Worm (Caenorhabditis elegans) whole organism, late embryonic: ENCODE results near the gene C48B4.12.
A peak's percentile ranks its signal among the peaks of the same experiment; 100 is the strongest.

Experiments
- K02D7.2 ChIP-seq: sonication (generic microtip); optimal IDR thresholded peaks from 2 replicates; lab custom pipeline; 2017; ENCODE audit warnings: mild to moderate bottlenecking, missing genetic modification characterization, missing compliant biosample characterization
- K09A11.1 ChIP-seq: sonication (generic microtip); optimal IDR thresholded peaks from 2 replicates; lab custom pipeline; 2017; ENCODE audit warnings: antibody characterized with exemption, mild to moderate bottlenecking, missing genetic modification characterization, missing compliant biosample characterization; ENCODE audit not compliant: insufficient read depth
- T23F11.4 ChIP-seq: fragments of 200-800 bp; sonication (Bioruptor generic); optimal IDR thresholded peaks from 2 replicates; lab custom pipeline; 2018; ENCODE audit warnings: mild to moderate bottlenecking, missing genetic modification characterization, missing compliant biosample characterization
- Y22D7AL.16 ChIP-seq: sonication (generic microtip); optimal IDR thresholded peaks from 2 replicates; lab custom pipeline; 2016; ENCODE audit warnings: missing genetic modification characterization, missing compliant biosample characterization
- ahr-1 ChIP-seq: sonication (generic microtip); optimal IDR thresholded peaks from 2 replicates; lab custom pipeline; 2016; ENCODE audit warnings: missing genetic modification characterization, missing compliant biosample characterization
- ama-1 ChIP-seq: fragments of 150-350 bp; optimal IDR thresholded peaks from 2 replicates; lab custom pipeline; 2014
- ceh-14 ChIP-seq: sonication (generic microtip); optimal IDR thresholded peaks from 2 replicates; lab custom pipeline; 2016; ENCODE audit warnings: missing genotype, missing genetic modification characterization, missing compliant biosample characterization
- ceh-18 ChIP-seq: sonication (generic microtip); optimal IDR thresholded peaks from 2 replicates; lab custom pipeline; 2016; ENCODE audit warnings: missing genetic modification characterization, missing compliant biosample characterization
- ceh-2 ChIP-seq: sonication (generic microtip); optimal IDR thresholded peaks from 2 replicates; lab custom pipeline; 2016; ENCODE audit warnings: missing genotype, missing genetic modification characterization, missing compliant biosample characterization
- ceh-22 ChIP-seq: sonication (generic microtip); optimal IDR thresholded peaks from 2 replicates; lab custom pipeline; 2017; ENCODE audit warnings: missing biosample characterization, missing genetic modification characterization
- ceh-24 ChIP-seq: sonication (generic microtip); optimal IDR thresholded peaks from 2 replicates; lab custom pipeline; 2016; ENCODE audit warnings: mild to moderate bottlenecking, missing genetic modification characterization, missing compliant biosample characterization
- ceh-30 ChIP-seq: fragments of 150-350 bp; optimal IDR thresholded peaks from 2 replicates; lab custom pipeline; 2014; ENCODE audit warnings: missing biosample characterization, missing genetic modification characterization
- ceh-31 ChIP-seq: sonication (generic microtip); optimal IDR thresholded peaks from 2 replicates; lab custom pipeline; 2016; ENCODE audit warnings: missing genetic modification characterization, missing compliant biosample characterization
- ceh-48 ChIP-seq: sonication (generic microtip); optimal IDR thresholded peaks from 2 replicates; lab custom pipeline; 2016; ENCODE audit warnings: missing genetic modification characterization, inconsistent platforms, missing compliant biosample characterization
- ceh-6 ChIP-seq: fragments of 200-800 bp; sonication (Bioruptor generic); optimal IDR thresholded peaks from 2 replicates; lab custom pipeline; 2018; ENCODE audit warnings: mild to moderate bottlenecking, missing genetic modification characterization, missing compliant biosample characterization
- ceh-9 ChIP-seq: sonication (generic microtip); optimal IDR thresholded peaks from 2 replicates; lab custom pipeline; 2016; ENCODE audit warnings: mild to moderate bottlenecking, missing genetic modification characterization, inconsistent platforms, missing compliant biosample characterization
- dve-1 ChIP-seq: sonication (generic microtip); optimal IDR thresholded peaks from 2 replicates; lab custom pipeline; 2017; ENCODE audit warnings: antibody characterized with exemption, mild to moderate bottlenecking, missing genetic modification characterization, missing compliant biosample characterization
- elt-2 ChIP-seq: sonication (generic microtip); optimal IDR thresholded peaks from 2 replicates; lab custom pipeline; 2016; ENCODE audit warnings: missing genetic modification reagents, missing genetic modification characterization, missing compliant biosample characterization
- ets-4 ChIP-seq: sonication (generic microtip); optimal IDR thresholded peaks from 2 replicates; lab custom pipeline; 2016; ENCODE audit warnings: missing genetic modification characterization, missing compliant biosample characterization
- eyg-1 ChIP-seq: sonication (generic microtip); optimal IDR thresholded peaks from 2 replicates; lab custom pipeline; 2016; ENCODE audit warnings: missing genotype, missing genetic modification characterization, missing compliant biosample characterization
- fax-1 ChIP-seq: sonication (generic microtip); optimal IDR thresholded peaks from 2 replicates; lab custom pipeline; 2016; ENCODE audit warnings: missing genotype, missing genetic modification characterization, missing compliant biosample characterization
- fkh-6 ChIP-seq: sonication (generic microtip); optimal IDR thresholded peaks from 2 replicates; lab custom pipeline; 2016; ENCODE audit warnings: missing genetic modification characterization, missing compliant biosample characterization
- hlh-30 ChIP-seq: sonication (generic microtip); optimal IDR thresholded peaks from 2 replicates; lab custom pipeline; 2017; ENCODE audit warnings: antibody characterized with exemption, missing genetic modification characterization, missing compliant biosample characterization; ENCODE audit not compliant: insufficient read depth
- hlh-6 ChIP-seq: sonication (generic microtip); optimal IDR thresholded peaks from 2 replicates; lab custom pipeline; 2016; ENCODE audit warnings: missing genotype, missing genetic modification characterization, missing compliant biosample characterization
- hlh-8 ChIP-seq: sonication (generic microtip); optimal IDR thresholded peaks from 2 replicates; lab custom pipeline; 2016; ENCODE audit warnings: missing genotype, missing genetic modification characterization, missing compliant biosample characterization
- lin-11 ChIP-seq: fragments of 200-800 bp; sonication (Bioruptor generic); optimal IDR thresholded peaks from 2 replicates; lab custom pipeline; 2018; ENCODE audit warnings: mild to moderate bottlenecking, missing genetic modification characterization, missing compliant biosample characterization
- mec-3 ChIP-seq: sonication (generic microtip); optimal IDR thresholded peaks from 2 replicates; lab custom pipeline; 2016; ENCODE audit warnings: borderline replicate concordance, missing genetic modification characterization, missing compliant biosample characterization
- nhr-11 ChIP-seq: fragments of 150-350 bp; optimal IDR thresholded peaks from 2 replicates; lab custom pipeline; 2014; ENCODE audit warnings: missing biosample characterization, missing genetic modification characterization
- npax-4 ChIP-seq: sonication (generic microtip); optimal IDR thresholded peaks from 2 replicates; lab custom pipeline; 2016; ENCODE audit warnings: missing genetic modification characterization, missing compliant biosample characterization
- pag-3 ChIP-seq: sonication (generic microtip); optimal IDR thresholded peaks from 2 replicates; lab custom pipeline; 2016; ENCODE audit warnings: missing compliant biosample characterization, missing genetic modification characterization, borderline replicate concordance
- pax-1 ChIP-seq: fragments of 150-350 bp; optimal IDR thresholded peaks from 2 replicates; lab custom pipeline; 2014; ENCODE audit warnings: missing biosample characterization, missing genetic modification characterization
- pha-2 ChIP-seq: sonication (generic microtip); optimal IDR thresholded peaks from 2 replicates; lab custom pipeline; 2017; ENCODE audit warnings: mild to moderate bottlenecking, missing genetic modification characterization, missing compliant biosample characterization
- pha-4 ChIP-seq: fragments of 150-350 bp; optimal IDR thresholded peaks from 2 replicates; lab custom pipeline; 2018; ENCODE audit warnings: missing biosample characterization, missing genetic modification reagents, missing genetic modification characterization
- pqm-1 ChIP-seq: sonication (generic microtip); optimal IDR thresholded peaks from 2 replicates; lab custom pipeline; 2016; ENCODE audit warnings: missing genetic modification characterization, missing compliant biosample characterization
- pros-1 ChIP-seq: fragments of 150-350 bp; optimal IDR thresholded peaks from 2 replicates; lab custom pipeline; 2014; ENCODE audit warnings: missing biosample characterization, missing genetic modification reagents, missing genetic modification characterization
- ref-2 ChIP-seq: sonication (generic microtip); optimal IDR thresholded peaks from 2 replicates; lab custom pipeline; 2016; ENCODE audit warnings: missing genetic modification characterization, missing compliant biosample characterization
- rnt-1 ChIP-seq: sonication (generic microtip); optimal IDR thresholded peaks from 2 replicates; lab custom pipeline; 2016; ENCODE audit warnings: missing genetic modification characterization, missing compliant biosample characterization
- sdc-2 ChIP-seq: sonication (generic microtip); optimal IDR thresholded peaks from 2 replicates; lab custom pipeline; 2016; ENCODE audit warnings: missing genotype, missing genetic modification characterization, missing compliant biosample characterization
- sox-2 ChIP-seq: fragments of 200-800 bp; sonication (Bioruptor generic); IDR thresholded peaks from 2 replicates; pipeline ENCODE4 v1.3.6; 2022; ENCODE audit warnings: missing genetic modification reagents, missing genetic modification characterization, missing compliant biosample characterization
- sox-4 ChIP-seq: sonication (generic microtip); optimal IDR thresholded peaks from 2 replicates; lab custom pipeline; 2017; ENCODE audit warnings: mild to moderate bottlenecking, missing genetic modification characterization, inconsistent platforms, missing compliant biosample characterization
- syd-9 ChIP-seq: sonication (generic microtip); optimal IDR thresholded peaks from 2 replicates; lab custom pipeline; 2016; ENCODE audit warnings: mild to moderate bottlenecking, missing genetic modification characterization, moderate library complexity, missing compliant biosample characterization
- unc-42 ChIP-seq: sonication (generic microtip); optimal IDR thresholded peaks from 2 replicates; lab custom pipeline; 2016; ENCODE audit warnings: missing genotype, missing genetic modification characterization, missing compliant biosample characterization
- unc-55 ChIP-seq: sonication (generic microtip); optimal IDR thresholded peaks from 2 replicates; lab custom pipeline; 2017; ENCODE audit warnings: missing biosample characterization, missing genetic modification reagents, missing genetic modification characterization
- unc-86 ChIP-seq: sonication (generic microtip); optimal IDR thresholded peaks from 2 replicates; lab custom pipeline; 2016; ENCODE audit warnings: missing genetic modification characterization, missing compliant biosample characterization
- zip-5 ChIP-seq: sonication (generic microtip); optimal IDR thresholded peaks from 2 replicates; lab custom pipeline; 2016; ENCODE audit warnings: missing genetic modification characterization, missing compliant biosample characterization
- ztf-16 ChIP-seq: sonication (generic microtip); optimal IDR thresholded peaks from 2 replicates; lab custom pipeline; 2017; ENCODE audit warnings: missing genetic modification characterization, missing compliant biosample characterization

Gene C48B4.12

DNA sequence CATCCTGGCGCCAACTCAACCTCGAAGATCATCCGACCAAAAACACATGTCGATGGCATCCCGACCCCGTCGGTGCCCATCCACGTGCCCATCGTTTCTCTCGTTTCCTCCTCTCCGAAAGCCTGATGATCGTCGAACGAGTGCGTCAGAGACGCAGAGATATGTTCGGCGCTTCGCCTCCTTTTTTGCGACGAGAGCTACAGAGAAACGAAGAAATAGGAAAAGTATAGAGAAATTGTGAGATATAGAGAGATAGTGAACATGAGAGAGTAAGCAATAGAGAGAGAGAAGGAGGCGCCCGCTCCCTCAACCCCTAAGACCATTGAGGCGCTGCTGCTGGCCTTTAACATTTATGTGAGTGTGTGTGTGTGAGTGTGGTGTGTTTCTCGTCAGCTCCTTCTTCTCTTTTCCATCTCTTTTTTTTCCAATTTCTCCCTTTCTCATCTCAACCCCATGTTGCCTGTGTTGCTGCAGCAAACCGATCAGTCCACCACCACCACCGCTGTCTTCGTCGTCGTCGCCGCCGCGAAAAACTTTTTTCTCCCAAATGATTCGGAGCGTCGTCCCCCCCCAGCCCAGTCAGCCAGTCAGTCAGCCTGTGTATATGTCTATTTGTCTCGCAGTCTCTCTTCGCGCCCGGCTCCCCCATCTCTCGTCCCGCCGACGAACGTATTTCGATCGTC is 22.1 kb downstream of the C48B4.12 start, which contains the start of gene hlh-11 (continued):
- no peak for TF ChIP-seq unc-86 (tag; lab: Kevin White, UChicago)
- TF ChIP-seq unc-42 (tag; lab: Kevin White, UChicago): peak; percentile 59
- TF ChIP-seq pqm-1 (tag; lab: Kevin White, UChicago): no peak
- no peak for TF ChIP-seq K02D7.2 (tag; lab: Kevin White, UChicago)
- no peak for TF ChIP-seq pag-3 (tag; lab: Kevin White, UChicago)
- no peak for TF ChIP-seq mec-3 (tag; lab: Kevin White, UChicago)
- TF ChIP-seq ceh-18 (tag; lab: Kevin White, UChicago): peak; percentile 96
- peak; percentile 12 for TF ChIP-seq dve-1 (tag; lab: Kevin White, UChicago)
- peak; percentile 30 for TF ChIP-seq sox-4 (tag; lab: Kevin White, UChicago)
- TF ChIP-seq K09A11.1 (tag; lab: Kevin White, UChicago): peak; percentile 17
- TF ChIP-seq eyg-1 (tag; lab: Kevin White, UChicago): no peak
- TF ChIP-seq npax-4: no peak
- no peak for TF ChIP-seq pax-1 (tag; lab: Kevin White, UChicago)
- TF ChIP-seq hlh-8 (tag; lab: Kevin White, UChicago): peak; percentile 59
- no peak for TF ChIP-seq hlh-6 (tag; lab: Kevin White, UChicago)
- no peak for TF ChIP-seq ztf-16 (tag; lab: Kevin White, UChicago)
- TF ChIP-seq ref-2 (tag; lab: Kevin White, UChicago): no peak
- no peak for TF ChIP-seq ceh-9 (tag; lab: Kevin White, UChicago)
- no peak for TF ChIP-seq ceh-48 (tag; lab: Kevin White, UChicago)
- TF ChIP-seq ceh-22 (tag; lab: Kevin White, UChicago): no peak
- no peak for TF ChIP-seq lin-11
- TF ChIP-seq ceh-30 (tag; lab: Kevin White, UChicago): no peak
- no peak for TF ChIP-seq sdc-2 (tag; lab: Kevin White, UChicago)
- TF ChIP-seq nhr-11 (tag; lab: Kevin White, UChicago): no peak
- peak; percentile 26 for TF ChIP-seq ceh-14
- no peak for TF ChIP-seq fkh-6 (tag; lab: Kevin White, UChicago)
- TF ChIP-seq ama-1 (lab: Kevin White, UChicago): no peak
- no peak for TF ChIP-seq ahr-1
- TF ChIP-seq pros-1 (tag; lab: Kevin White, UChicago): no peak
- TF ChIP-seq ceh-31: peak; percentile 62
- TF ChIP-seq T23F11.4: no peak
- TF ChIP-seq Y22D7AL.16 (tag; lab: Kevin White, UChicago): no peak
- peak; percentile 3 for TF ChIP-seq syd-9 (tag; lab: Kevin White, UChicago)
- TF ChIP-seq fax-1 (tag; lab: Kevin White, UChicago): no peak
- TF ChIP-seq rnt-1: peak; percentile 57
- TF ChIP-seq pha-2 (tag; lab: Kevin White, UChicago): no peak
- peak; percentile 76 for TF ChIP-seq hlh-30 (tag; lab: Kevin White, UChicago)
- no peak for TF ChIP-seq ceh-2 (tag; lab: Kevin White, UChicago)
- no peak for TF ChIP-seq zip-5 (tag; lab: Kevin White, UChicago)
- peak; percentile 41 for TF ChIP-seq ets-4 (tag; lab: Kevin White, UChicago)
- no peak for TF ChIP-seq elt-2 (tag; lab: Kevin White, UChicago)
- no peak for TF ChIP-seq sox-2 (GFP tag; lab: Robert Waterston, UW)
- TF ChIP-seq ceh-6 (GFP tag; lab: Kevin White, UChicago): peak; percentile 23
- no peak for TF ChIP-seq pha-4 (tag; lab: Kevin White, UChicago)
- peak; percentile 41 for TF ChIP-seq unc-55 (GFP tag; lab: Kevin White, UChicago)
- TF ChIP-seq ceh-24: no peak
- TF ChIP-seq, all 69 proteins: peak for 19
